Fruit fly (Drosophila melanogaster): ENCODE data around the gene CG9021.

The CG9021 gene

dm6 chr2L:5899170-5899708, 5.2 kb downstream of the CG9021 start:
- TF ChIP-seq CG4496 (GFP tag; IDR thresholded peaks at IDR 0.05) (0 out of 3 replicates have a peak, but pooled peaks have one; percentile 26), Pif1B (GFP tag; optimal IDR thresholded peaks at IDR 0.05) (no peak), CG9948 (tag; optimal IDR thresholded peaks at IDR 0.05) (no peak), CG17806 (tag; optimal IDR thresholded peaks at IDR 0.05) (no peak), CG32121 (GFP tag; IDR thresholded peaks at IDR 0.05) (no peak), CG14655 (GFP tag; optimal IDR thresholded peaks at IDR 0.05) (peak; percentile 21), CG13204 (GFP tag; optimal IDR thresholded peaks at IDR 0.05) (no peak), rn (GFP tag; IDR thresholded peaks at IDR 0.05) (no peak)

dm6 chr2L:5894533-5894932, 10.0 kb downstream of the CG9021 start:
- no peak for TF ChIP-seq CG8301 (tag; optimal IDR thresholded peaks at IDR 0.05)
- TF ChIP-seq CG8159 (tag; optimal IDR thresholded peaks at IDR 0.05) = no peak
- no peak for TF ChIP-seq EcR (GFP tag; optimal IDR thresholded peaks at IDR 0.05)
- TF ChIP-seq CG15710 (tag; optimal IDR thresholded peaks at IDR 0.05) = no peak
- TF ChIP-seq CG17806 (tag; optimal IDR thresholded peaks at IDR 0.05) = no peak

dm6 chr2L:5893796-5894195, 10.7 kb downstream of the CG9021 start, which contains the start of gene Acp26Aa:
Gene Acp26Aa, minus strand, starts transcription at chr2L:5893896.
- TF ChIP-seq Pif1A (GFP tag; optimal IDR thresholded peaks at IDR 0.05) = no peak

DNA sequence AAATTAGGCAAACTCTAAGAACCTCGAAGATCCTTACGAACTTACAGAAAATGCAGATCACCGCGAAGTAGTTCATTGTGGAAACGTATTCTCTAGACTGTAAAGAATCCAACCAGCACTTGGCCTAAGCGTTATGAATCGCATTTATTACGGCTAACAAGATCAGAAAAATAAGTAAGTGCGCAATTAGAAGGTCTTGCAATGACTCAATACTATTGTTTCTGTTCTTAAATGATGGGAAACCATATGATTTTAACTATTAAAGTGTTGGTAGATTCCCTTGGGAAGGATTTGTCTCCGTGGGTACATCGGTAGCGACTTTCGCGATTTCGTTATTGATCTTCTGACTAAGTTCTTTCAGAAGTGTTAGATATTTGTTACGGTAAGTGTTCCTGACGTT, 11.7 kb downstream of the CG9021 start, which contains the start of gene Acp26Ab:
Gene Acp26Ab, minus strand, starts transcription at position 101 of the 400 bp plus-strand sequence.
- TF ChIP-seq CG14655 (GFP tag; optimal IDR thresholded peaks at IDR 0.05) (no peak), fd96Ca (GFP tag; IDR thresholded peaks at IDR 0.05) (no peak), CG32121 (GFP tag; IDR thresholded peaks at IDR 0.05) (no peak), rn (GFP tag; IDR thresholded peaks at IDR 0.05) (no peak), CG13204 (GFP tag; optimal IDR thresholded peaks at IDR 0.05) (no peak), D1 (tag; optimal IDR thresholded peaks at IDR 0.05) (no peak), CG15710 (tag; optimal IDR thresholded peaks at IDR 0.05) (no peak), CG34367 (tag; optimal IDR thresholded peaks at IDR 0.05) (no peak), Ets98B (GFP tag; IDR thresholded peaks at IDR 0.05) (no peak), CG8301 (tag; optimal IDR thresholded peaks at IDR 0.05) (no peak), CG12605 (GFP tag; IDR thresholded peaks at IDR 0.05) (no peak)

DNA sequence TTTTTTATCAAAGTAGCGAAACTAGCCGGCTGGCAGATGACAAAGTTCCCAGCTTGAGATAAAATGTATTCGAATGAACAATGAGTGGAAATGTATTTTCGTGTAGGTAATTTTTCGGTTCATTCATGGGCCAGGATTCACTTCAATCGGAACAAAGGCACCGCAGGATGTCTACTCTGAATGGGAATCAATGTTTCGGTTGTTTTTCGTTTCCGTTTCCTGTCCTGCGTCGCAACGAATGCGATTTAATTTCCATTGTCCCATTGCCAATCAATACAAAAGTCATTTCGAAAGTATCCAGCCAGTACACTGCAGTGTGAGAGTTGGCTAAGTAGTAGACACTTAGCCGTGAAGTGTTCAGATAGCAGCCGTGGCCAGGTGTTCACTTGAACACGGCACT, 13.9 kb downstream of the CG9021 start:
- TF ChIP-seq CG34367 (tag; optimal IDR thresholded peaks at IDR 0.05) = no peak
- no peak for TF ChIP-seq Pif1B (GFP tag; optimal IDR thresholded peaks at IDR 0.05)

DNA sequence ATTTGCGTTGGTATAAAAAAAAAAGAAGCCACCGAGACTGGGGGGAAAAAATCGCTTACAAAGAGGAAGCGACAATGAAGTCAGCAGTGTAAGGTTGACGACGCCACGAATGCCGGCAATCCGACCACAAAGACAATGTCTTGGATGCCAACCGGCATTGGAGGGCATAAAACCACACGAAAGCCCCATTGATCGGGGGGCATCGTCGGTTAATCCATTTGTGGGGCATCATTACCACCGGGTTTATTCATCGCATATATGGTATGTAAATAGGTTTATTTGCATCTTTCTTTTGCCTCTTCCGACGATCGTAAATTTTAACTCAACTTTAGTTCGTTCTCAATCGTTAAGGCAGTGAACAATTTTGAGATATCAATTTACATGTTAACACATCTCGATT, 17.5 kb downstream of the CG9021 start:
- TF ChIP-seq Pif1A (GFP tag; optimal IDR thresholded peaks at IDR 0.05) (no peak), CG10348 (GFP tag; IDR thresholded peaks at IDR 0.05) (no peak), CG8159 (tag; optimal IDR thresholded peaks at IDR 0.05) (no peak), CG4496 (GFP tag; IDR thresholded peaks at IDR 0.05) (no peak), EcR (GFP tag; optimal IDR thresholded peaks at IDR 0.05) (peak; percentile 33)

DNA sequence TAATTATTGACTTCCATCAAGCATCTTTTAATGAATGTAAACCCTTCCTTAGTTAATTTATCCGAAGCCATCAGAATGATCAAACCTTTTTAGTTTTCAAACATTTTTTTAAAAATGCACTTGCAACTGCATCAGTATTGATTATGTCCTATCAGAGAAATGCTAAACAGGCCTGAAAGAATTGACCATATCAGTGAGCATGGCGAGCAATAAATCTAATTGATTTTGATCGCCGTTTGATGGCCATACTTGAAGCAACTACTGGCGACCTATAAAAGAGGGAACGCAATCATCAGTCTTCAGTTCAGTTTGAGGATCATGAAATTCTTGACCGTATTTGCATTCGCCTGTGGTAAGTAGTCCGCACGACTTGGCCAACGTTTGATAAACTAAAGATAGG, 18.8 kb downstream of the CG9021 start, which contains the start of gene CG9029:
Gene CG9029, plus strand, starts transcription at position 301 of the 400 bp plus-strand sequence.
- TF ChIP-seq Snoo (tag; optimal IDR thresholded peaks at IDR 0.05) = no peak
- TF ChIP-seq CG32121 (GFP tag; IDR thresholded peaks at IDR 0.05) = no peak
- TF ChIP-seq CG15710 (tag; optimal IDR thresholded peaks at IDR 0.05) = no peak
- no peak for TF ChIP-seq CG12605 (GFP tag; IDR thresholded peaks at IDR 0.05)
- no peak for TF ChIP-seq CG8301 (tag; optimal IDR thresholded peaks at IDR 0.05)
- TF ChIP-seq Pif1B (GFP tag; optimal IDR thresholded peaks at IDR 0.05) = no peak
- TF ChIP-seq fd96Ca (GFP tag; IDR thresholded peaks at IDR 0.05) = no peak
- no peak for TF ChIP-seq CG17806 (tag; optimal IDR thresholded peaks at IDR 0.05)
- no peak for TF ChIP-seq CG10348 (GFP tag; IDR thresholded peaks at IDR 0.05)
- TF ChIP-seq EcR (GFP tag; optimal IDR thresholded peaks at IDR 0.05) = no peak
- TF ChIP-seq Ets98B (GFP tag; IDR thresholded peaks at IDR 0.05) = no peak
- no peak for TF ChIP-seq CG13204 (GFP tag; optimal IDR thresholded peaks at IDR 0.05)

DNA sequence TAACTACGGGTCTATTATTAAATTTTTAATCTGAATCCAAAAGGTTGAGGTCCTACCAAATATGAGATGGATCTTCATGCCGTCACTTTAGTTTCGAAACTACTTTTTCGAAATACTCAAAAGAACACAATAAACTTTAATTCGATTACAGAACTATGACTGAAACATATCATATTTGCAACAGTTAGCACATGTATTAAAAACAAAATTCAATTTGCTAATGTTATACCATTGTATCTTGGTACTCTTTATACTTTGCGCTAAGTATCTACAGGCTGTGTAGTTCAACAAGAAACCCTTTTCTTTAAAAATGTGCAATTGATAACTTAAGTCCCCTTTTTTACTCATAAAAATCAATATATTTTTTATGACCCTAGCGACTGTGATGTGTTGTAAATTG, 19.8 kb downstream of the CG9021 start, which contains the start of the genes Sfp26Ac and CG43185:
Gene Sfp26Ac, minus strand, starts transcription at position 101 of the 400 bp plus-strand sequence.
Gene CG43185, plus strand, starts transcription at position 215 of the 400 bp plus-strand sequence.
- TF ChIP-seq CG34367 (tag; optimal IDR thresholded peaks at IDR 0.05) = no peak

dm6 chr2L:5883441-5883840, 21.0 kb downstream of the CG9021 start, which contains the start of gene CG44574:
Gene CG44574, plus strand, starts transcription at chr2L:5883741.
- TF ChIP-seq CG10348 (GFP tag; IDR thresholded peaks at IDR 0.05) = no peak
- TF ChIP-seq CG13204 (GFP tag; optimal IDR thresholded peaks at IDR 0.05) = no peak
- no peak for TF ChIP-seq fd96Ca (GFP tag; IDR thresholded peaks at IDR 0.05)
